Fruit fly (Drosophila melanogaster): ENCODE measurements around the gene Ip259.

Gene Ip259

DNA sequence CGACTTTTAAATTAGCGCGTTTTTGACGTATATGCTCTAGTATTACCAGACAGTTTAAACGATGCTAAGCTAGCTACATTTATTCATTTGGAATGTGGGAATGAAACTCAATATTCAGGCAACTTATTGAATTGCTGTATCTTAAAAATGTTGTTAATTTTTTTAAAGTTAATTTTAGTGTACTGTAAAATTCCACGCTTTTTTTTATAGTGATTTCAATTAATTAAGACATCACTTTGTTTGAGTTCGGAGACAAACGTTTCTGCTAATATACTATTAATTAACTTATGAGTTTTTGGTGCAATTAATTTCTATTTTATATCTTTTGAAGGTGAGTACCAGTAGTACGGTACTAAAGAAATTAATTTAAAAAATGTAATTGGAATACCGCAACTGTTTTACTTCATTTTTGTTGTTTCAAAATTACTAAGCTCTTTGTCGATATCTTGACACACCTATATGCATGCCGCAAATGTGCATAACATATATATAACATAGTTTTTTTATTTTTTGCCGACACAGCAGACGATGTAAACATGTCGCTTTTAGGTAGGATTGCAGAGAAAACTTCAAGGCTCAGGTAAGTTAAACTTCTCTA lies 21.8 kb upstream of the Ip259 start, which contains the start of the genes Cdk1 and mRpS7 (continued):
- TF ChIP-seq CG4854 (GFP tag; optimal IDR thresholded peaks at IDR 0.05), result peak; percentile 40
- peak; percentile 37 for TF ChIP-seq CG7271 (tag; optimal IDR thresholded peaks at IDR 0.05)
- TF ChIP-seq Poxn (GFP tag; IDR thresholded peaks at IDR 0.05), result 0 out of 2 replicates have a peak, but pooled peaks have one; percentile 35
- TF ChIP-seq nom (GFP tag; optimal IDR thresholded peaks at IDR 0.05), result no peak
- TF ChIP-seq BEAF-32 (GFP tag; optimal IDR thresholded peaks at IDR 0.05), result peak; percentile 33
- peak; percentile 44 for TF ChIP-seq CG3407 (GFP tag; optimal IDR thresholded peaks at IDR 0.05)
- TF ChIP-seq Dad (GFP tag; optimal IDR thresholded peaks at IDR 0.05), result peak; percentile 21
- no peak for TF ChIP-seq Asciz (GFP tag; optimal IDR thresholded peaks at IDR 0.05)
- TF ChIP-seq Mad (GFP tag; optimal IDR thresholded peaks at IDR 0.05), result peak; percentile 40
- TF ChIP-seq sr (GFP tag; IDR thresholded peaks at IDR 0.05), result no peak
- no peak for TF ChIP-seq Lpt (GFP tag; optimal IDR thresholded peaks at IDR 0.05)
- TF ChIP-seq Sry-δ (GFP tag; optimal IDR thresholded peaks at IDR 0.05), result peak; percentile 32
- peak; percentile 65 for TF ChIP-seq Ptx1 (GFP tag; IDR thresholded peaks at IDR 0.05)
- no peak for TF ChIP-seq CG12236 (GFP tag; optimal IDR thresholded peaks at IDR 0.05)
- no peak for TF ChIP-seq CG1832 (GFP tag; optimal IDR thresholded peaks at IDR 0.05)
- TF ChIP-seq CG17385 (GFP tag; optimal IDR thresholded peaks at IDR 0.05), result peak; percentile 68
- TF ChIP-seq D (optimal IDR thresholded peaks at IDR 0.05), result no peak
- peak; percentile 64 for TF ChIP-seq D (GFP tag; optimal IDR thresholded peaks at IDR 0.05)
- no peak for TF ChIP-seq psq (GFP tag; optimal IDR thresholded peaks at IDR 0.05)
- no peak for TF ChIP-seq chinmo (GFP tag; IDR thresholded peaks at IDR 0.05; ENCODE audit: partially characterized antibody)
- peak; percentile 18 for TF ChIP-seq CG7928 (GFP tag; optimal IDR thresholded peaks at IDR 0.05)
- TF ChIP-seq Hr3 (GFP tag; optimal IDR thresholded peaks at IDR 0.05), result peak; percentile 80
- TF ChIP-seq Mrtf (GFP tag; IDR thresholded peaks at IDR 0.05), result no peak; the same call in 2 of the 3 replicates
- peak; percentile 15; the same call in 1 of the 2 replicates for TF ChIP-seq stc (GFP tag; IDR thresholded peaks at IDR 0.05)
- TF ChIP-seq gt (GFP tag; IDR thresholded peaks at IDR 0.05), result no peak
- peak; percentile 68 for TF ChIP-seq CG15514 (GFP tag; optimal IDR thresholded peaks at IDR 0.05)
- TF ChIP-seq CG4820 (GFP tag; optimal IDR thresholded peaks at IDR 0.05), result peak; percentile 70
- peak; percentile 23 for TF ChIP-seq maf-S (GFP tag; optimal IDR thresholded peaks at IDR 0.05)
- TF ChIP-seq Gug (GFP tag; IDR thresholded peaks at IDR 0.05), result no peak
- TF ChIP-seq gce (GFP tag; IDR thresholded peaks at IDR 0.05), result peak; percentile 67; the same call in 1 of the 3 replicates
- TF ChIP-seq nau (GFP tag; optimal IDR thresholded peaks at IDR 0.05), result peak; percentile 12
- no peak for TF ChIP-seq CG8478 (optimal IDR thresholded peaks at IDR 0.05)
- TF ChIP-seq fu2 (GFP tag; optimal IDR thresholded peaks at IDR 0.05), result peak; percentile 29
- peak; percentile 7 for TF ChIP-seq Fer2 (tag; optimal IDR thresholded peaks at IDR 0.05)
- peak; percentile 81 for TF ChIP-seq grau (tag; optimal IDR thresholded peaks at IDR 0.05)
- peak; percentile 30 for TF ChIP-seq CG12744 (GFP tag; optimal IDR thresholded peaks at IDR 0.05)
- TF ChIP-seq CG10462 (GFP tag; optimal IDR thresholded peaks at IDR 0.05), result peak; percentile 46
- 0 out of 2 replicates have a peak, but pooled peaks have one; percentile 68 for TF ChIP-seq ranshi (GFP tag; IDR thresholded peaks at IDR 0.05)
- TF ChIP-seq gfzf (GFP tag; optimal IDR thresholded peaks at IDR 0.05), result peak; percentile 26
- TF ChIP-seq Xrp1 (GFP tag; IDR thresholded peaks at IDR 0.05), result peak; percentile 69
- TF ChIP-seq CG10209 (GFP tag; optimal IDR thresholded peaks at IDR 0.05), result peak; percentile 68
- peak; percentile 28 for TF ChIP-seq BtbVII (GFP tag; optimal IDR thresholded peaks at IDR 0.05)
- peak; percentile 52 for TF ChIP-seq zfh2 (GFP tag; optimal IDR thresholded peaks at IDR 0.05)
- TF ChIP-seq run (tag; optimal IDR thresholded peaks at IDR 0.05), result no peak
- peak; percentile 52 for TF ChIP-seq ewg (GFP tag; optimal IDR thresholded peaks at IDR 0.05)
- peak; percentile 23 for TF ChIP-seq CG31388 (GFP tag; optimal IDR thresholded peaks at IDR 0.05)
- TF ChIP-seq CG18599 (GFP tag; optimal IDR thresholded peaks at IDR 0.05), result peak; percentile 75
- peak; percentile 53 for TF ChIP-seq Dip3 (GFP tag; optimal IDR thresholded peaks at IDR 0.05)
- TF ChIP-seq dpn (GFP tag; optimal IDR thresholded peaks at IDR 0.05), result peak; percentile 29 to 62
- peak; percentile 69; the same call in 1 of the 2 replicates for TF ChIP-seq CG1024 (GFP tag; IDR thresholded peaks at IDR 0.05)
- peak; percentile 53 for TF ChIP-seq CG9609 (GFP tag; optimal IDR thresholded peaks at IDR 0.05)
